Worm (Caenorhabditis elegans): Measurements from ENCODE around the gene hrpl-1.

hrpl-1 gene

ce11 chrII:6858835-6859234 lies 39.7 kb upstream of the hrpl-1 start:
- TF ChIP-seq lin-39 (tag; optimal IDR thresholded peaks at IDR 0.05) (peak; percentile 17), egl-5 (tag; optimal IDR thresholded peaks at IDR 0.05) (peak; percentile 73), unc-62 (GFP tag; optimal IDR thresholded peaks at IDR 0.05) (peak; percentile 10), elt-2 (tag; optimal IDR thresholded peaks at IDR 0.05) (peak; percentile 32), snpc-4 (tag; optimal IDR thresholded peaks at IDR 0.05) (peak; percentile 53), lin-15B (tag; optimal IDR thresholded peaks at IDR 0.05) (peak; percentile 8), nfya-1 (tag; optimal IDR thresholded peaks at IDR 0.05; ENCODE audit: insufficient read depth) (peak; percentile 43), lsy-12 (tag; optimal IDR thresholded peaks at IDR 0.05) (no peak), hmg-11 (tag; optimal IDR thresholded peaks at IDR 0.05) (peak; percentile 83), elt-3 (tag; optimal IDR thresholded peaks at IDR 0.05) (no peak), pha-4 (tag; optimal IDR thresholded peaks at IDR 0.05) (peak; percentile 66)

- no peak for TF ChIP-seq tbx-2 (tag; optimal IDR thresholded peaks at IDR 0.05)
- no peak for TF ChIP-seq nhr-28 (tag; optimal IDR thresholded peaks at IDR 0.05)
- no peak for TF ChIP-seq nhr-77 (tag; optimal IDR thresholded peaks at IDR 0.05)
- TF ChIP-seq lin-15B (tag; optimal IDR thresholded peaks at IDR 0.05), result no peak
- TF ChIP-seq ztf-11 (tag; optimal IDR thresholded peaks at IDR 0.05), result no peak
- no peak for TF ChIP-seq daf-12 (tag; optimal IDR thresholded peaks at IDR 0.05)
- no peak for TF ChIP-seq pha-4 (tag; optimal IDR thresholded peaks at IDR 0.05)
- TF ChIP-seq ama-1 (optimal IDR thresholded peaks at IDR 0.05), result no peak
- TF ChIP-seq egl-27 (tag; optimal IDR thresholded peaks at IDR 0.05), result no peak
- no peak for TF ChIP-seq ceh-9 (tag; optimal IDR thresholded peaks at IDR 0.05)
- no peak for TF ChIP-seq egl-5 (tag; optimal IDR thresholded peaks at IDR 0.05)
- TF ChIP-seq lsy-12 (tag; optimal IDR thresholded peaks at IDR 0.05), result no peak
Measured at ce11 chrII:6860043-6860442, 38.5 kb upstream of the hrpl-1 start.

- TF ChIP-seq elt-3 (tag; optimal IDR thresholded peaks at IDR 0.05) (no peak), lin-15B (tag; optimal IDR thresholded peaks at IDR 0.05) (no peak), eor-1 (tag; optimal IDR thresholded peaks at IDR 0.05) (no peak), ztf-11 (tag; optimal IDR thresholded peaks at IDR 0.05) (no peak), nhr-67 (tag; optimal IDR thresholded peaks at IDR 0.05) (no peak), aly-2 (tag; optimal IDR thresholded peaks at IDR 0.05) (no peak), nhr-25 (tag; optimal IDR thresholded peaks at IDR 0.05) (no peak), sea-2 (GFP tag; optimal IDR thresholded peaks at IDR 0.05) (no peak), R02D3.7 (tag; optimal IDR thresholded peaks at IDR 0.05) (no peak), pqm-1 (tag; optimal IDR thresholded peaks at IDR 0.05) (no peak), ceh-9 (tag; optimal IDR thresholded peaks at IDR 0.05) (no peak), fkh-10 (GFP tag; optimal IDR thresholded peaks at IDR 0.05) (no peak), pha-4 (tag; optimal IDR thresholded peaks at IDR 0.05) (no peak), nhr-28 (tag; optimal IDR thresholded peaks at IDR 0.05) (no peak), unc-62 (GFP tag; optimal IDR thresholded peaks at IDR 0.05) (no peak), nhr-23 (tag; optimal IDR thresholded peaks at IDR 0.05) (no peak), ceh-16 (tag; optimal IDR thresholded peaks at IDR 0.05) (no peak), ceh-82 (tag; optimal IDR thresholded peaks at IDR 0.05) (no peak)
Measured at ce11 chrII:6863652-6864051, 34.9 kb upstream of the hrpl-1 start, which contains the start of gene aff-1. aff-1 (minus strand) TSS chrII:6863752.

- TF ChIP-seq elt-2 (tag; optimal IDR thresholded peaks at IDR 0.05), result no peak
- peak; percentile 17 for TF ChIP-seq nfya-1 (tag; optimal IDR thresholded peaks at IDR 0.05; ENCODE audit: insufficient read depth)
Measured at ce11 chrII:6870803-6871202, 27.7 kb upstream of the hrpl-1 start, which contains the start of gene clhm-1. clhm-1 (minus strand) TSS chrII:6871009.

DNA sequence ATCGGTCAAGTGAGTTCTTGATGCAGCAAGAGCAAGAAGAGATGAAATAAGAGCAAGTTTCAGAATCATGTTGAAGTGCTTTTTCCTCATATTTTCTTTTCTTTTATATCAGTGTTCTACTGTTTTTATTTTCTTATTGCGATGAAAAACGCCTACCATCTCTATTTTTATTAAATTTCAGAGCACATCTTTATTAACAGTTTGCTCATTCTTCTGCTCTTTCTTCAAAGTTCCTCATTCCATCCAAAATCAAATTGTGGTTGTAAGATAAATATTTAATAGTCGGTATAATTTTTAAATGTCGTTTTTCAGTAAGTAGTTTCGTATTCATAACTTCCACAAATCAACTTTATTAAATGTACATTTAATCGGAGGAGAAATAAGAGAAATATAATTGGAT lies 26.0 kb upstream of the hrpl-1 start, which contains the start of gene C44B7.5:
Gene C44B7.5 (minus strand): TSS at position 101 of the 400 bp plus-strand sequence.
- no peak for TF ChIP-seq lin-15B (tag; optimal IDR thresholded peaks at IDR 0.05)
- TF ChIP-seq unc-62 (GFP tag; optimal IDR thresholded peaks at IDR 0.05), result no peak
- no peak for TF ChIP-seq lsy-12 (tag; optimal IDR thresholded peaks at IDR 0.05)
- no peak for TF ChIP-seq pha-4 (tag; optimal IDR thresholded peaks at IDR 0.05)
- TF ChIP-seq nhr-76 (tag; optimal IDR thresholded peaks at IDR 0.05), result no peak
- no peak for TF ChIP-seq nfya-1 (tag; optimal IDR thresholded peaks at IDR 0.05; ENCODE audit: insufficient read depth)
- TF ChIP-seq unc-39 (tag; optimal IDR thresholded peaks at IDR 0.05), result no peak
- TF ChIP-seq ceh-28 (tag; optimal IDR thresholded peaks at IDR 0.05), result no peak
- no peak for TF ChIP-seq elt-3 (tag; optimal IDR thresholded peaks at IDR 0.05)
- no peak for TF ChIP-seq lin-39 (tag; optimal IDR thresholded peaks at IDR 0.05)
- TF ChIP-seq ceh-9 (tag; optimal IDR thresholded peaks at IDR 0.05), result no peak
- no peak for TF ChIP-seq fos-1 (tag; optimal IDR thresholded peaks at IDR 0.05)
- no peak for TF ChIP-seq hmg-11 (tag; optimal IDR thresholded peaks at IDR 0.05)

Data from whole organism, L3 larva.